Fruit fly (Drosophila melanogaster) whole organism, embryonic: Measurements from ENCODE around the gene Hsp110.

Experiments
- Atf3 ChIP-seq: fragments of 200-800 bp; sonication (Bioruptor generic); optimal IDR thresholded peaks from 3 replicates; lab custom pipeline; 2016; ENCODE audit warnings: missing biosample characterization, missing genetic modification characterization
- B-H1 ChIP-seq: fragments of 200-800 bp; sonication (Bioruptor generic); IDR thresholded peaks from 3 replicates; pipeline ENCODE4 v1.3.6; 2022; ENCODE audit warnings: missing biosample characterization, missing genetic modification characterization
- Bdp1 ChIP-seq: fragments of 200-800 bp; sonication (Bioruptor generic); optimal IDR thresholded peaks from 3 replicates; lab custom pipeline; 2016; ENCODE audit warnings: missing biosample characterization, missing genetic modification characterization
- CG1024 ChIP-seq: fragments of 200-800 bp; sonication (Bioruptor generic); IDR thresholded peaks from 2 replicates; pipeline ENCODE4 v1.3.6; 2022; ENCODE audit warnings: missing biosample characterization, missing genetic modification characterization
- CG10654 ChIP-seq: fragments of 200-800 bp; sonication (Bioruptor generic); optimal IDR thresholded peaks from 2 replicates; lab custom pipeline; 2016; ENCODE audit warnings: missing biosample characterization, missing genetic modification characterization
- CG10959 ChIP-seq: fragments of 200-800 bp; sonication (Bioruptor generic); IDR thresholded peaks from 2 replicates; pipeline ENCODE4 v1.3.6; 2022; ENCODE audit warnings: missing biosample characterization, missing genetic modification characterization
- CG11085 ChIP-seq: fragments of 200-800 bp; sonication (Bioruptor generic); IDR thresholded peaks from 2 replicates; pipeline ENCODE4 v1.3.6; 2022; ENCODE audit warnings: missing biosample characterization, missing genetic modification characterization
- CG11695 ChIP-seq: fragments of 200-800 bp; sonication (Bioruptor generic); IDR thresholded peaks from 3 replicates; pipeline ENCODE4 v1.3.6; 2022; ENCODE audit warnings: missing biosample characterization, missing genetic modification characterization
- CG13894 ChIP-seq: fragments of 200-800 bp; sonication (Bioruptor generic); optimal IDR thresholded peaks from 3 replicates; lab custom pipeline; 2018; ENCODE audit warnings: missing biosample characterization, mild to moderate bottlenecking, missing genetic modification characterization, moderate library complexity
- CG16813 ChIP-seq: fragments of 200-800 bp; sonication (Bioruptor generic); IDR thresholded peaks from 3 replicates; pipeline ENCODE4 v1.3.6; 2022; ENCODE audit warnings: missing biosample characterization, missing genetic modification characterization; ENCODE audit not compliant: partially characterized antibody
- CG17359 ChIP-seq: fragments of 200-800 bp; sonication (Bioruptor generic); optimal IDR thresholded peaks from 3 replicates; lab custom pipeline; 2018; ENCODE audit warnings: missing biosample characterization, mild to moderate bottlenecking, missing genetic modification characterization, moderate library complexity
- CG33557 ChIP-seq: fragments of 200-800 bp; sonication (Bioruptor generic); optimal IDR thresholded peaks from 2 replicates; lab custom pipeline; 2019; ENCODE audit warnings: missing biosample characterization, mild to moderate bottlenecking, missing genetic modification characterization, moderate library complexity
- CG4328 ChIP-seq: fragments of 200-800 bp; sonication (Bioruptor generic); optimal IDR thresholded peaks from 3 replicates; lab custom pipeline; 2017; ENCODE audit warnings: missing biosample characterization, missing genetic modification reagents, missing genetic modification characterization
- CG7372 ChIP-seq: fragments of 200-800 bp; sonication (Bioruptor generic); IDR thresholded peaks from 2 replicates; pipeline ENCODE4 v1.3.6; 2022; ENCODE audit warnings: missing biosample characterization, missing genetic modification characterization
- CG7928 ChIP-seq: fragments of 200-800 bp; sonication (Bioruptor generic); optimal IDR thresholded peaks from 2 replicates; lab custom pipeline; 2017; ENCODE audit warnings: missing biosample characterization, mild to moderate bottlenecking, missing genetic modification characterization
- CG8089 ChIP-seq: fragments of 200-800 bp; sonication (Bioruptor generic); optimal IDR thresholded peaks from 3 replicates; lab custom pipeline; 2016; ENCODE audit warnings: missing biosample characterization, missing genetic modification characterization
- CG8388 ChIP-seq: fragments of 200-800 bp; sonication (Bioruptor generic); optimal IDR thresholded peaks from 2 replicates; lab custom pipeline; 2019; ENCODE audit warnings: missing biosample characterization, mild to moderate bottlenecking, missing genetic modification characterization, moderate library complexity
- CG8765 ChIP-seq: fragments of 200-800 bp; sonication (Bioruptor generic); IDR thresholded peaks from 2 replicates; pipeline ENCODE4 v1.3.6; 2022; ENCODE audit warnings: missing biosample characterization, missing genetic modification characterization
- CkIIα-i1 ChIP-seq: fragments of 200-800 bp; sonication (Bioruptor generic); IDR thresholded peaks from 2 replicates; pipeline ENCODE4 v1.3.6; 2022; ENCODE audit warnings: missing biosample characterization, missing genetic modification characterization
- Dbx ChIP-seq: fragments of 200-800 bp; sonication (Bioruptor generic); IDR thresholded peaks from 3 replicates; pipeline ENCODE4 v1.3.6; 2022; ENCODE audit warnings: missing biosample characterization, missing genetic modification characterization
- Dref ChIP-seq: fragments of 200-800 bp; sonication (Bioruptor generic); IDR thresholded peaks from 2 replicates; pipeline ENCODE4 v1.3.6; 2022; ENCODE audit warnings: missing biosample characterization, missing genetic modification characterization
- E2f1 ChIP-seq: fragments of 200-800 bp; sonication (Bioruptor generic); IDR thresholded peaks from 2 replicates; pipeline ENCODE4 v1.3.6; 2022; ENCODE audit warnings: missing biosample characterization, missing genetic modification characterization
- Elba2 ChIP-seq: fragments of 200-800 bp; sonication (Bioruptor generic); optimal IDR thresholded peaks from 3 replicates; lab custom pipeline; 2016; ENCODE audit warnings: missing biosample characterization, missing genetic modification characterization
- HLH4C ChIP-seq: fragments of 200-800 bp; sonication (Bioruptor generic); IDR thresholded peaks from 3 replicates; pipeline ENCODE4 v1.3.6; 2022; ENCODE audit warnings: missing biosample characterization, missing genetic modification characterization; ENCODE audit not compliant: partially characterized antibody
- Hmr ChIP-seq: fragments of 200-800 bp; sonication (Bioruptor generic); optimal IDR thresholded peaks from 3 replicates; lab custom pipeline; 2017; ENCODE audit warnings: mild to moderate bottlenecking, missing biosample characterization, missing genetic modification reagents, missing genetic modification characterization
- Kr ChIP-seq: fragments of 200-800 bp; sonication (Bioruptor generic); optimal IDR thresholded peaks from 2 replicates; lab custom pipeline; 2017; ENCODE audit warnings: missing biosample characterization, mild to moderate bottlenecking, missing genetic modification characterization
- Med ChIP-seq: fragments of 200-800 bp; sonication (Bioruptor generic); peaks from one replicate; lab custom pipeline; 2016; ENCODE audit warnings: missing biosample characterization, missing genetic modification characterization, mild to moderate bottlenecking, inconsistent platforms, moderate library complexity
- Myb ChIP-seq: fragments of 200-800 bp; sonication (Bioruptor generic); optimal IDR thresholded peaks from 2 replicates; lab custom pipeline; 2016; ENCODE audit warnings: missing biosample characterization, missing genetic modification characterization
- Oli ChIP-seq: fragments of 200-800 bp; sonication (Bioruptor generic); optimal IDR thresholded peaks from 2 replicates; lab custom pipeline; 2018; ENCODE audit warnings: missing biosample characterization, mild to moderate bottlenecking, missing genetic modification characterization, moderate library complexity
- Optix ChIP-seq: fragments of 200-800 bp; sonication (Bioruptor generic); IDR thresholded peaks from 3 replicates; pipeline ENCODE4 v1.3.6; 2022; ENCODE audit warnings: missing biosample characterization, missing genetic modification characterization
- Pdp1 ChIP-seq, 2 experiments: fragments of 200-800 bp; sonication (Bioruptor generic); optimal IDR thresholded peaks; 3 replicates each; lab custom pipeline; 2016; ENCODE audit warnings: missing biosample characterization in 2 of 2, missing genetic modification characterization in 2 of 2, mild to moderate bottlenecking in 1 of 2, moderate library complexity in 1 of 2
- Ssrp ChIP-seq: fragments of 200-800 bp; sonication (Bioruptor generic); optimal IDR thresholded peaks from 2 replicates; lab custom pipeline; 2018; ENCODE audit warnings: missing biosample characterization, mild to moderate bottlenecking, missing genetic modification characterization, moderate library complexity
- abd-A ChIP-seq: fragments of 200-800 bp; sonication (Bioruptor generic); optimal IDR thresholded peaks from 3 replicates; lab custom pipeline; 2019; ENCODE audit warnings: missing biosample characterization, mild to moderate bottlenecking, missing genetic modification characterization, moderate library complexity
- amos ChIP-seq: fragments of 200-800 bp; sonication (Bioruptor generic); IDR thresholded peaks from 2 replicates; pipeline ENCODE4 v1.3.6; 2022; ENCODE audit warnings: missing biosample characterization, missing genetic modification characterization; ENCODE audit not compliant: partially characterized antibody
- ap ChIP-seq: fragments of 200-800 bp; sonication (Bioruptor generic); IDR thresholded peaks from 2 replicates; pipeline ENCODE4 v1.3.6; 2022; ENCODE audit warnings: missing biosample characterization, missing genetic modification characterization
- crp ChIP-seq, 2 experiments: fragments of 200-800 bp; sonication (Bioruptor generic); optimal IDR thresholded peaks; 2 replicates in 1 of 2; 3 replicates in 1 of 2; lab custom pipeline; 2017; ENCODE audit warnings: missing biosample characterization in 2 of 2, missing genetic modification characterization in 2 of 2, mild to moderate bottlenecking in 1 of 2, moderate library complexity in 1 of 2
- danr ChIP-seq: fragments of 200-800 bp; sonication (Bioruptor generic); IDR thresholded peaks from 2 replicates; pipeline ENCODE4 v1.3.6; 2022; ENCODE audit warnings: missing biosample characterization, missing genetic modification characterization
- grau ChIP-seq: fragments of 200-800 bp; optimal IDR thresholded peaks from 3 replicates; lab custom pipeline; 2019; ENCODE audit warnings: missing biosample characterization, mild to moderate bottlenecking, missing genetic modification characterization, moderate library complexity
- hb ChIP-seq: fragments of 200-800 bp; sonication (Bioruptor generic); IDR thresholded peaks from 3 replicates; pipeline ENCODE4 v1.3.6; 2022; ENCODE audit warnings: missing biosample characterization, missing genetic modification characterization; ENCODE audit not compliant: partially characterized antibody
- lab ChIP-seq: fragments of 200-800 bp; sonication (Bioruptor generic); optimal IDR thresholded peaks from 3 replicates; lab custom pipeline; 2017; ENCODE audit warnings: missing biosample characterization, missing genetic modification characterization, mild to moderate bottlenecking, moderate library complexity, missing genetic modification reagents
- maf-S ChIP-seq: fragments of 200-800 bp; sonication (Bioruptor generic); optimal IDR thresholded peaks from 2 replicates; lab custom pipeline; 2016; ENCODE audit warnings: missing biosample characterization, missing genetic modification characterization
- ro ChIP-seq: fragments of 200-800 bp; sonication (Bioruptor generic); IDR thresholded peaks from 2 replicates; pipeline ENCODE4 v1.3.6; 2022; ENCODE audit warnings: missing biosample characterization, missing genetic modification characterization
- scrt ChIP-seq: fragments of 200-800 bp; sonication (Bioruptor generic); optimal IDR thresholded peaks from 2 replicates; lab custom pipeline; 2018; ENCODE audit warnings: missing biosample characterization, mild to moderate bottlenecking, missing genetic modification characterization, moderate library complexity
- sisA ChIP-seq: fragments of 200-800 bp; sonication (Bioruptor generic); IDR thresholded peaks from 2 replicates; pipeline ENCODE4 v1.3.6; 2022; ENCODE audit warnings: missing biosample characterization, missing genetic modification characterization
- tgo ChIP-seq: fragments of 200-800 bp; sonication (Bioruptor generic); IDR thresholded peaks from 3 replicates; pipeline ENCODE4 v1.3.6; 2022; ENCODE audit warnings: missing biosample characterization, missing genetic modification characterization
- toy ChIP-seq: fragments of 200-800 bp; sonication (Bioruptor generic); IDR thresholded peaks from 2 replicates; pipeline ENCODE4 v1.3.6; 2022; ENCODE audit warnings: missing biosample characterization, missing genetic modification characterization

Hsp110 gene

dm6 chr3L:14006704-14007126 is 30.1 kb upstream of the Hsp110 start (continued):
- 0 out of 3 replicates have a peak, but pooled peaks have one; percentile 18 for TF ChIP-seq tgo (GFP tag; lab: Robert Waterston, UW)
- no peak for TF ChIP-seq Hmr (GFP tag; lab: Kevin White, UChicago)
- no peak for TF ChIP-seq toy (GFP tag; lab: Robert Waterston, UW)
- no peak for TF ChIP-seq maf-S (GFP tag; lab: Kevin White, UChicago)
- no peak for TF ChIP-seq CG7372 (GFP tag; lab: Robert Waterston, UW)
- TF ChIP-seq Optix (GFP tag; lab: Robert Waterston, UW): no peak
- no peak for TF ChIP-seq Atf3
- peak; percentile 72 for TF ChIP-seq Med
- TF ChIP-seq Dbx (GFP tag; lab: Robert Waterston, UW): no peak
- TF ChIP-seq CG13894 (tag; lab: Kevin White, UChicago): no peak
- TF ChIP-seq ro (GFP tag; lab: Robert Waterston, UW): no peak
- TF ChIP-seq CG11085 (GFP tag; lab: Robert Waterston, UW): no peak
- TF ChIP-seq amos (GFP tag; lab: Robert Waterston, UW): no peak; the same call in 1 of the 2 replicates
- TF ChIP-seq Elba2: no peak
- TF ChIP-seq CG10654 (GFP tag; lab: Kevin White, UChicago): no peak
- TF ChIP-seq CG7928 (GFP tag; lab: Kevin White, UChicago): no peak
- no peak for TF ChIP-seq CG8765 (GFP tag; lab: Robert Waterston, UW)
- TF ChIP-seq Dref (GFP tag; lab: Robert Waterston, UW): peak; percentile 55
- TF ChIP-seq CG33557 (GFP tag; lab: Kevin White, UChicago): no peak
- TF ChIP-seq E2f1: no peak
- peak in 1 of 2 experiments; percentile 100 for TF ChIP-seq Pdp1 (GFP tag; optimal IDR thresholded peaks at IDR 0.05; lab: Kevin White, UChicago)
- no peak for TF ChIP-seq sisA (GFP tag; lab: Robert Waterston, UW)
- peak; percentile 1 for TF ChIP-seq CG17359 (tag; lab: Kevin White, UChicago)
- no peak for TF ChIP-seq HLH4C (GFP tag; lab: Robert Waterston, UW)
- TF ChIP-seq CG4328: no peak
- no peak for TF ChIP-seq scrt (GFP tag; lab: Kevin White, UChicago)
- TF ChIP-seq Bdp1: no peak
- no peak for TF ChIP-seq grau
- TF ChIP-seq CG1024 (GFP tag; lab: Robert Waterston, UW): no peak
- TF ChIP-seq B-H1 (GFP tag; lab: Robert Waterston, UW): no peak
- TF ChIP-seq CG16813 (GFP tag; lab: Robert Waterston, UW): no peak
- TF ChIP-seq CG10959: no peak
- TF ChIP-seq danr (GFP tag; lab: Robert Waterston, UW): no peak
- peak; percentile 39; the same call in 1 of the 3 replicates for TF ChIP-seq CG11695 (GFP tag; lab: Robert Waterston, UW)
- TF ChIP-seq CG8089 (GFP tag; lab: Kevin White, UChicago): no peak
- TF ChIP-seq abd-A (tag; lab: Kevin White, UChicago): no peak
- TF ChIP-seq Oli: no peak
- TF ChIP-seq lab (GFP tag; lab: Kevin White, UChicago): no peak
- no peak for TF ChIP-seq Ssrp (tag; lab: Kevin White, UChicago)
- no peak for TF ChIP-seq Myb (GFP tag; lab: Kevin White, UChicago)
- no peak for TF ChIP-seq crp (GFP tag; optimal IDR thresholded peaks at IDR 0.05; lab: Kevin White, UChicago)
- TF ChIP-seq ap (GFP tag; lab: Robert Waterston, UW): no peak
- no peak for TF ChIP-seq hb (GFP tag; lab: Robert Waterston, UW)
- no peak for TF ChIP-seq CkIIα-i1 (GFP tag; lab: Robert Waterston, UW)
- TF ChIP-seq Kr (GFP tag; lab: Kevin White, UChicago): no peak
- TF ChIP-seq CG8388: no peak
